Worm (Caenorhabditis elegans) whole organism, young adult: ENCODE data around the gene F13B12.1.

Experiments used
- B0019.2 ChIP-seq: fragments of 200-800 bp; sonication (Bioruptor generic); conservative IDR thresholded peaks from 2 replicates; pipeline ENCODE4 v1.3.6; 2022; ENCODE audit warnings: missing genetic modification reagents, missing genetic modification characterization, missing compliant biosample characterization
- B0261.1 ChIP-seq: sonication (generic microtip); optimal IDR thresholded peaks from 2 replicates; lab custom pipeline; 2016; ENCODE audit warnings: mild to moderate bottlenecking, missing genetic modification characterization, moderate library complexity, missing compliant biosample characterization
- B0336.3 ChIP-seq: fragments of 200-800 bp; sonication (Bioruptor generic); IDR thresholded peaks from 2 replicates; pipeline ENCODE4 v1.3.6; 2022; ENCODE audit warnings: missing genetic modification characterization, missing compliant biosample characterization
- C17E4.6 ChIP-seq: fragments of 200-800 bp; sonication (Bioruptor generic); IDR thresholded peaks from 2 replicates; pipeline ENCODE4 v1.3.6; 2022; ENCODE audit warnings: missing genetic modification reagents, missing genetic modification characterization, missing compliant biosample characterization
- F39B2.1 ChIP-seq: fragments of 200-800 bp; sonication (Bioruptor generic); IDR thresholded peaks from 2 replicates; pipeline ENCODE4 v1.3.6; 2022; ENCODE audit warnings: missing genetic modification reagents, missing genetic modification characterization, missing compliant biosample characterization
- F57A8.1 ChIP-seq: fragments of 200-800 bp; sonication (Bioruptor generic); optimal IDR thresholded peaks from 2 replicates; lab custom pipeline; 2018; ENCODE audit warnings: mild to moderate bottlenecking, missing genetic modification characterization, moderate library complexity, missing compliant biosample characterization
- K12H6.12 ChIP-seq: fragments of 200-800 bp; sonication (Bioruptor generic); optimal IDR thresholded peaks from 2 replicates; lab custom pipeline; 2018; ENCODE audit warnings: mild to moderate bottlenecking, missing genetic modification characterization, missing compliant biosample characterization
- T26A5.8 ChIP-seq: sonication (generic microtip); optimal IDR thresholded peaks from 2 replicates; lab custom pipeline; 2016; ENCODE audit warnings: missing genetic modification characterization, missing compliant biosample characterization
- Y53G8AR.9 ChIP-seq: fragments of 200-800 bp; sonication (Bioruptor generic); conservative IDR thresholded peaks from 2 replicates; pipeline ENCODE4 v1.3.6; 2022; ENCODE audit warnings: missing genetic modification reagents, missing genetic modification characterization, missing compliant biosample characterization
- ZK185.1 ChIP-seq: sonication (generic microtip); optimal IDR thresholded peaks from 2 replicates; lab custom pipeline; 2016; ENCODE audit warnings: mild to moderate bottlenecking, missing genetic modification characterization, missing compliant biosample characterization; ENCODE audit not compliant: poor library complexity, severe bottlenecking
- akir-1 ChIP-seq: fragments of 200-800 bp; sonication (Bioruptor generic); optimal IDR thresholded peaks from 2 replicates; lab custom pipeline; 2018; ENCODE audit warnings: mild to moderate bottlenecking, missing genetic modification characterization, moderate library complexity, missing compliant biosample characterization
- atf-7 ChIP-seq: sonication (generic microtip); optimal IDR thresholded peaks from 2 replicates; lab custom pipeline; 2017; ENCODE audit warnings: mild to moderate bottlenecking, missing genetic modification characterization, missing compliant biosample characterization
- attf-5 ChIP-seq: fragments of 200-800 bp; sonication (Bioruptor generic); optimal IDR thresholded peaks from 2 replicates; lab custom pipeline; 2018; ENCODE audit warnings: mild to moderate bottlenecking, missing genetic modification characterization, missing compliant biosample characterization
- cebp-1 ChIP-seq, 2 experiments: fragments of 200-800 bp in 1 of 2; sonication (Bioruptor generic) in 1 of 2; sonication (generic microtip) in 1 of 2; IDR thresholded peaks in 1 of 2; optimal IDR thresholded peaks in 1 of 2; 2 replicates each; pipeline versions ENCODE4 v1.3.6 to Lab custom; 2017 to 2022; ENCODE audit warnings: missing compliant biosample characterization in 2 of 2, missing genetic modification characterization in 2 of 2, mild to moderate bottlenecking in 1 of 2, missing genetic modification reagents in 1 of 2, moderate library complexity in 1 of 2
- chd-7 ChIP-seq: sonication (generic microtip); optimal IDR thresholded peaks from 2 replicates; lab custom pipeline; 2016; ENCODE audit warnings: mild to moderate bottlenecking, missing genetic modification characterization, moderate library complexity, missing compliant biosample characterization
- die-1 ChIP-seq: sonication (generic microtip); optimal IDR thresholded peaks from 2 replicates; lab custom pipeline; 2016; ENCODE audit warnings: missing genotype, mild to moderate bottlenecking, missing genetic modification characterization, missing compliant biosample characterization
- dpff-1 ChIP-seq: sonication (generic microtip); optimal IDR thresholded peaks from 2 replicates; lab custom pipeline; 2017; ENCODE audit warnings: mild to moderate bottlenecking, missing genetic modification characterization, missing compliant biosample characterization
- egl-18 ChIP-seq: fragments of 200-800 bp; sonication (Bioruptor generic); IDR thresholded peaks from 2 replicates; pipeline ENCODE4 v1.3.6; 2022; ENCODE audit warnings: missing genetic modification reagents, missing genetic modification characterization, missing compliant biosample characterization
- ets-4 ChIP-seq: fragments of 200-800 bp; sonication (Bioruptor generic); optimal IDR thresholded peaks from 2 replicates; lab custom pipeline; 2018; ENCODE audit warnings: mild to moderate bottlenecking, missing genetic modification characterization, missing compliant biosample characterization
- hlh-26 ChIP-seq: fragments of 200-800 bp; sonication (Bioruptor generic); conservative IDR thresholded peaks from 2 replicates; pipeline ENCODE4 v1.3.6; 2022; ENCODE audit warnings: missing genetic modification reagents, missing genetic modification characterization, missing compliant biosample characterization
- hmg-1.2 ChIP-seq: fragments of 200-800 bp; sonication (Bioruptor generic); IDR thresholded peaks from 2 replicates; pipeline ENCODE4 v1.3.6; 2022; ENCODE audit warnings: missing genetic modification reagents, missing genetic modification characterization, missing compliant biosample characterization
- lin-35 ChIP-seq, 3 experiments: fragments of 150-350 bp in 2 of 3; sonication (generic microtip) in 1 of 3; optimal IDR thresholded peaks; 2 replicates each; lab custom pipeline; 2014 to 2018; ENCODE audit warnings: missing biosample characterization in 3 of 3, missing genetic modification characterization in 3 of 3, missing genetic modification reagents in 3 of 3
- lin-40 ChIP-seq: sonication (generic microtip); optimal IDR thresholded peaks from 2 replicates; lab custom pipeline; 2016; ENCODE audit warnings: missing genetic modification characterization, mild to moderate bottlenecking, missing compliant biosample characterization, missing genotype, missing genetic modification reagents
- pbrm-1 ChIP-seq: fragments of 200-800 bp; sonication (Bioruptor generic); IDR thresholded peaks from 2 replicates; pipeline ENCODE4 v1.3.6; 2022; ENCODE audit warnings: missing genetic modification reagents, missing genetic modification characterization, missing compliant biosample characterization
- rcor-1 ChIP-seq: fragments of 200-800 bp; sonication (Bioruptor generic); IDR thresholded peaks from 2 replicates; pipeline ENCODE4 v1.3.6; 2022; ENCODE audit warnings: missing genetic modification reagents, missing genetic modification characterization, missing compliant biosample characterization
- repo-1 ChIP-seq: sonication (generic microtip); optimal IDR thresholded peaks from 2 replicates; lab custom pipeline; 2017; ENCODE audit warnings: mild to moderate bottlenecking, missing genetic modification characterization, missing compliant biosample characterization
- snpc-1.3 ChIP-seq: sonication (generic microtip); optimal IDR thresholded peaks from 2 replicates; lab custom pipeline; 2017; ENCODE audit warnings: missing genetic modification characterization, mild to moderate bottlenecking, missing compliant biosample characterization, antibody characterized with exemption, moderate library complexity, missing genotype, missing genetic modification reagents; ENCODE audit not compliant: insufficient read depth
- snpc-3.4 ChIP-seq: sonication (generic microtip); optimal IDR thresholded peaks from 2 replicates; lab custom pipeline; 2017; ENCODE audit warnings: missing genetic modification characterization, mild to moderate bottlenecking, missing compliant biosample characterization, antibody characterized with exemption, moderate library complexity, missing genotype, missing genetic modification reagents
- snpc-4 ChIP-seq, 5 experiments: fragments of 150-350 bp in 1 of 5; sonication (generic microtip) in 4 of 5; optimal IDR thresholded peaks; 2 replicates each; lab custom pipeline; 2014 to 2018; ENCODE audit warnings: missing genetic modification characterization in 5 of 5, missing biosample characterization in 3 of 5, antibody characterized with exemption in 2 of 5, mild to moderate bottlenecking in 2 of 5, missing compliant biosample characterization in 2 of 5, missing genotype in 2 of 5, moderate library complexity in 2 of 5, missing genetic modification reagents in 1 of 5
- somi-1 ChIP-seq: fragments of 200-800 bp; sonication (Bioruptor generic); optimal IDR thresholded peaks from 2 replicates; lab custom pipeline; 2018; ENCODE audit warnings: mild to moderate bottlenecking, missing genetic modification characterization, missing compliant biosample characterization
- sptf-2 ChIP-seq: fragments of 200-800 bp; sonication (Bioruptor generic); optimal IDR thresholded peaks from 2 replicates; lab custom pipeline; 2018; ENCODE audit warnings: mild to moderate bottlenecking, missing genetic modification characterization, missing compliant biosample characterization
- zfh-2 ChIP-seq: fragments of 200-800 bp; sonication (Bioruptor generic); conservative IDR thresholded peaks from 2 replicates; pipeline ENCODE4 v1.3.6; 2022; ENCODE audit warnings: missing genetic modification reagents, missing genetic modification characterization, missing compliant biosample characterization
- zim-3 ChIP-seq: sonication (generic microtip); optimal IDR thresholded peaks from 2 replicates; lab custom pipeline; 2017; ENCODE audit warnings: mild to moderate bottlenecking, missing genetic modification characterization, moderate library complexity, missing compliant biosample characterization

Gene F13B12.1

DNA sequence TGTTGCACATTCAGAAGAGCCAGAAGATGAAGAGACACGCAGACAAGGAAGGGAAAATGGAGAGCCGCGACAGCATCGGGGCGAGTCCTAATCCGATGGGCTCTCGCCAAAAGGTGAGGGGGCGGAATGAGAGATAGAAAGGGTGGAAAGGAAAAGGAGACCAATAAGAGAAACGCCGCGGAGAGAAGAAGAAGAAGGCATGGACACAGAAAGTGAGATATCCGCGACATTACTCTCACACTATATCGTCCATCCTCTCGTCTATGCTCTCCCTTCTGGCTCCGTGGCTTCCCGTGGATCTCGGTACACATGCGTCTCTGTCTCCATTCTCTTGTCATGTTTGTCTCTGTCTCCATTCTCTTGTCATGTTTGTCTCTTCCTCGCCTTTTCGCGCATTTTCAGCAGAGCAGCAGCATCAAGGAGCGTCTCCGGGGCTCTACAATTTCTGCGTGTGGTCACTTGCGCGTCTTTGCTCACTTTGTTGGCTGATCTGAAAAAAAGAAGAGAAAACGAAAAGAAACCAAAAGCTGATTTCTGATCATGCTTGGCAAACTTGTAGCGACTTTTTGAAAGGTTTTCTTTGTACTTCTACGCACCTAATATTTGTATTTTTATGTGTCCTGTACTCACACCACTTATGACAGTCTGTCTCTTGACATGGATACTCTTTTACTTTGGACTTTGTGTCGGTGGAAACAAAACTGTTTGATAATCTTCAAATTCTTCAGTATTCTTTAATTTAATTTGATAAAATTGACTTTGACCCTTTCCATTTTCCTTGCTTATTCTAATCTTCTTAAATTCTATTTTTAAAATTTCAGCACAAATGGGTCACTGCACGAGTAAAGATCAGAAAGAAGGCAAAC is 21.0 kb downstream of the F13B12.1 start, which contains the start of gene gpa-7:
Gene gpa-7, plus strand, starts transcription at position 816 of the 866 bp plus-strand sequence.
- TF ChIP-seq pbrm-1 (GFP tag; lab: Robert Waterston, UW) (peak; percentile 8; the same call in 1 of the 2 replicates), K12H6.12 (tag; lab: Kevin White, UChicago) (peak; percentile 76), snpc-4 (GFP tag; optimal IDR thresholded peaks at IDR 0.05; lab: Kevin White, UChicago) (no peak), snpc-4 (tag; optimal IDR thresholded peaks at IDR 0.05; lab: Kevin White, UChicago) (no peak), die-1 (tag; lab: Kevin White, UChicago) (peak; percentile 13), chd-7 (peak; percentile 71), B0336.3 (GFP tag; lab: Robert Waterston, UW) (no peak), rcor-1 (GFP tag; lab: Robert Waterston, UW) (0 out of 2 replicates have a peak, but pooled peaks have one; percentile 9), somi-1 (GFP tag; lab: Kevin White, UChicago) (peak; percentile 58), attf-5 (GFP tag; lab: Kevin White, UChicago) (peak; percentile 19), egl-18 (GFP tag; lab: Robert Waterston, UW) (0 out of 2 replicates have a peak, but pooled peaks have one; percentile 47), lin-35 (GFP tag; optimal IDR thresholded peaks at IDR 0.05; lab: Kevin White, UChicago) (peak in 1 of 3 experiments; percentile 70), ZK185.1 (tag; lab: Kevin White, UChicago) (peak; percentile 10), hmg-1.2 (GFP tag; lab: Robert Waterston, UW) (peak; percentile 59; the same call in 1 of the 2 replicates), T26A5.8 (tag; lab: Kevin White, UChicago) (no peak), lin-40 (tag; lab: Kevin White, UChicago) (peak; percentile 54), cebp-1 (GFP tag; IDR thresholded peaks at IDR 0.05; lab: Robert Waterston, UW) (no peak), cebp-1 (tag; optimal IDR thresholded peaks at IDR 0.05; lab: Kevin White, UChicago) (peak; percentile 41), F39B2.1 (no peak)

ce11 chrIV:10398244-10398643 is 26.2 kb downstream of the F13B12.1 start:
- TF ChIP-seq ets-4 (GFP tag; lab: Kevin White, UChicago): no peak
- no peak for TF ChIP-seq F57A8.1
- TF ChIP-seq rcor-1 (GFP tag; lab: Robert Waterston, UW): no peak

ce11 chrIV:10396827-10397226 is 27.6 kb downstream of the F13B12.1 start:
- TF ChIP-seq sptf-2 (GFP tag; lab: Kevin White, UChicago) (no peak), zfh-2 (GFP tag; lab: Robert Waterston, UW) (no peak)

- TF ChIP-seq snpc-1.3 (tag; lab: Kevin White, UChicago) (no peak), dpff-1 (tag; lab: Kevin White, UChicago) (no peak), hlh-26 (GFP tag; lab: Robert Waterston, UW) (no peak), Y53G8AR.9 (no peak), akir-1 (no peak)
These were observed 29.6 kb downstream of the F13B12.1 start, which contains the start of gene R10H10.4 for ce11 chrIV:10394858-10395257. Gene R10H10.4, minus strand, starts transcription at chrIV:10394958.

- no peak for TF ChIP-seq atf-7 (tag; lab: Kevin White, UChicago)
- TF ChIP-seq hlh-26 (GFP tag; lab: Robert Waterston, UW): no peak
- TF ChIP-seq sptf-2 (GFP tag; lab: Kevin White, UChicago): no peak
- TF ChIP-seq C17E4.6: no peak
- no peak for TF ChIP-seq B0019.2 (GFP tag; lab: Robert Waterston, UW)
- no peak for TF ChIP-seq zim-3 (tag; lab: Kevin White, UChicago)
- TF ChIP-seq T26A5.8 (tag; lab: Kevin White, UChicago): no peak
- TF ChIP-seq rcor-1 (GFP tag; lab: Robert Waterston, UW): no peak
- no peak for TF ChIP-seq hmg-1.2 (GFP tag; lab: Robert Waterston, UW)
- TF ChIP-seq snpc-3.4: no peak
- TF ChIP-seq repo-1 (tag; lab: Kevin White, UChicago): no peak
- no peak for TF ChIP-seq B0261.1 (tag; lab: Kevin White, UChicago)
These were observed 32.6 kb downstream of the F13B12.1 start, which contains the start of gene spe-26 for ce11 chrIV:10391827-10392226. Gene spe-26, minus strand, starts transcription at chrIV:10391927.
